Worm (Caenorhabditis elegans) whole organism, L1 larva: Measurements from ENCODE around the gene zig-2.

Source experiments
- C16A3.4 ChIP-seq: fragments of 150-350 bp; optimal IDR thresholded peaks from 2 replicates; lab custom pipeline; 2014; ENCODE audit warnings: missing biosample characterization, missing genetic modification characterization
- F16B12.6 ChIP-seq: fragments of 150-350 bp; optimal IDR thresholded peaks from 2 replicates; lab custom pipeline; 2014; ENCODE audit warnings: missing biosample characterization, missing genetic modification characterization
- Y116A8C.19 ChIP-seq: sonication (generic microtip); optimal IDR thresholded peaks from 2 replicates; lab custom pipeline; 2016; ENCODE audit warnings: missing compliant biosample characterization, missing genetic modification characterization, borderline replicate concordance
- aly-2 ChIP-seq: fragments of 150-350 bp; optimal IDR thresholded peaks from 2 replicates; lab custom pipeline; 2014; ENCODE audit warnings: missing biosample characterization, missing genetic modification characterization
- ama-1 ChIP-seq: fragments of 150-350 bp; optimal IDR thresholded peaks from 2 replicates; lab custom pipeline; 2014
- blmp-1 ChIP-seq: fragments of 150-350 bp; optimal IDR thresholded peaks from 2 replicates; lab custom pipeline; 2014; ENCODE audit warnings: missing biosample characterization, missing genetic modification characterization
- ceh-8 ChIP-seq: fragments of 200-800 bp; sonication (Bioruptor generic); optimal IDR thresholded peaks from 2 replicates; lab custom pipeline; 2018; ENCODE audit warnings: mild to moderate bottlenecking, missing genetic modification characterization, moderate library complexity, missing compliant biosample characterization
- ceh-82 ChIP-seq, 3 experiments: fragments of 150-350 bp in 1 of 3; sonication (generic microtip) in 2 of 3; optimal IDR thresholded peaks; 2 replicates each; lab custom pipeline; 2014 to 2017; ENCODE audit warnings: missing biosample characterization in 3 of 3, missing genetic modification characterization in 3 of 3
- ceh-88 ChIP-seq: fragments of 200-800 bp; sonication (Bioruptor generic); IDR thresholded peaks from 2 replicates; pipeline ENCODE4 v1.3.6; 2022; ENCODE audit warnings: missing genetic modification characterization, missing compliant biosample characterization
- ces-1 ChIP-seq: fragments of 150-350 bp; optimal IDR thresholded peaks from 2 replicates; lab custom pipeline; 2014; ENCODE audit warnings: missing biosample characterization, missing genetic modification reagents, missing genetic modification characterization
- dpl-1 ChIP-seq, 3 experiments: fragments of 150-350 bp in 2 of 3; sonication (generic microtip) in 1 of 3; optimal IDR thresholded peaks; 2 replicates each; lab custom pipeline; 2014 to 2017; ENCODE audit warnings: missing biosample characterization in 3 of 3, missing genetic modification characterization in 3 of 3, missing genetic modification reagents in 3 of 3
- dsc-1 ChIP-seq: sonication (generic microtip); optimal IDR thresholded peaks from 2 replicates; lab custom pipeline; 2016; ENCODE audit warnings: mild to moderate bottlenecking, missing genetic modification characterization, missing compliant biosample characterization
- efl-1 ChIP-seq, 4 experiments: fragments of 150-350 bp; optimal IDR thresholded peaks in 3 of 4; peaks in 1 of 4; 1 replicate in 1 of 4; 2 replicates in 3 of 4; lab custom pipeline; 2014; ENCODE audit warnings: missing biosample characterization in 2 of 4, missing genetic modification characterization in 2 of 4, missing genetic modification reagents in 2 of 4
- efl-3 ChIP-seq: fragments of 200-800 bp; sonication (Bioruptor generic); optimal IDR thresholded peaks from 2 replicates; lab custom pipeline; 2018; ENCODE audit warnings: mild to moderate bottlenecking, missing genetic modification characterization, missing compliant biosample characterization
- egl-27 ChIP-seq, 2 experiments: fragments of 150-350 bp in 1 of 2; sonication (generic microtip); optimal IDR thresholded peaks; 3 replicates each; lab custom pipeline; 2017 to 2018; ENCODE audit warnings: missing biosample characterization in 2 of 2, missing genetic modification characterization in 2 of 2, missing genetic modification reagents in 2 of 2
- elt-3 ChIP-seq, 6 experiments: fragments of 150-350 bp in 1 of 6; sonication (generic microtip); optimal IDR thresholded peaks; 2 replicates each; lab custom pipeline; 2017 to 2018; ENCODE audit warnings: missing biosample characterization in 6 of 6, missing genetic modification characterization in 6 of 6, inconsistent platforms in 1 of 6
- ets-5 ChIP-seq: fragments of 200-800 bp; sonication (Bioruptor generic); IDR thresholded peaks from 2 replicates; pipeline ENCODE4 v1.3.6; 2022; ENCODE audit warnings: missing genetic modification characterization, missing compliant biosample characterization
- fkh-8 ChIP-seq: sonication (generic microtip); optimal IDR thresholded peaks from 2 replicates; lab custom pipeline; 2016; ENCODE audit warnings: mild to moderate bottlenecking, missing genetic modification characterization, missing compliant biosample characterization
- fos-1 ChIP-seq: fragments of 150-350 bp; optimal IDR thresholded peaks from 2 replicates; lab custom pipeline; 2014; ENCODE audit warnings: missing biosample characterization, missing genetic modification characterization
- hpl-2 ChIP-seq: fragments of 150-350 bp; optimal IDR thresholded peaks from 2 replicates; lab custom pipeline; 2014; ENCODE audit warnings: missing biosample characterization, missing genetic modification reagents, missing genetic modification characterization
- irx-1 ChIP-seq: sonication (generic microtip); optimal IDR thresholded peaks from 2 replicates; lab custom pipeline; 2016; ENCODE audit warnings: missing genetic modification characterization, missing compliant biosample characterization
- lin-14 ChIP-seq: fragments of 200-800 bp; sonication (Bioruptor generic); optimal IDR thresholded peaks from 2 replicates; lab custom pipeline; 2018; ENCODE audit warnings: mild to moderate bottlenecking, missing genetic modification characterization, moderate library complexity, missing compliant biosample characterization
- lir-3 ChIP-seq: sonication (generic microtip); optimal IDR thresholded peaks from 2 replicates; lab custom pipeline; 2016; ENCODE audit warnings: mild to moderate bottlenecking, missing genetic modification characterization, moderate library complexity, missing compliant biosample characterization; ENCODE audit not compliant: poor library complexity
- mdl-1 ChIP-seq, 2 experiments: fragments of 150-350 bp; optimal IDR thresholded peaks; 2 replicates each; lab custom pipeline; 2014 to 2017; ENCODE audit warnings: missing biosample characterization in 2 of 2, missing genetic modification characterization in 2 of 2, inconsistent platforms in 1 of 2
- mep-1 ChIP-seq: fragments of 150-350 bp; optimal IDR thresholded peaks from 2 replicates; lab custom pipeline; 2014; ENCODE audit warnings: missing biosample characterization, missing genetic modification characterization
- nhr-12 ChIP-seq: sonication (generic microtip); optimal IDR thresholded peaks from 2 replicates; lab custom pipeline; 2017; ENCODE audit warnings: missing biosample characterization, missing genetic modification characterization
- nhr-19 ChIP-seq: fragments of 200-800 bp; sonication (Bioruptor generic); conservative IDR thresholded peaks from 2 replicates; pipeline ENCODE4 v1.3.6; 2022; ENCODE audit warnings: missing genetic modification characterization, missing compliant biosample characterization
- nhr-20 ChIP-seq: sonication (generic microtip); optimal IDR thresholded peaks from 2 replicates; lab custom pipeline; 2016; ENCODE audit warnings: mild to moderate bottlenecking, missing genetic modification characterization, missing compliant biosample characterization
- nhr-47 ChIP-seq: sonication (generic microtip); optimal IDR thresholded peaks from 2 replicates; lab custom pipeline; 2016; ENCODE audit warnings: mild to moderate bottlenecking, missing genetic modification characterization, moderate library complexity, missing compliant biosample characterization
- nhr-71 ChIP-seq: sonication (generic microtip); optimal IDR thresholded peaks from 2 replicates; lab custom pipeline; 2016; ENCODE audit warnings: mild to moderate bottlenecking, missing genetic modification characterization, moderate library complexity, missing compliant biosample characterization
- nhr-77 ChIP-seq: fragments of 150-350 bp; optimal IDR thresholded peaks from 2 replicates; lab custom pipeline; 2014; ENCODE audit warnings: missing biosample characterization, missing genetic modification characterization
- nhr-85 ChIP-seq: sonication (generic microtip); peaks from one replicate; lab custom pipeline; 2016; ENCODE audit warnings: missing genetic modification characterization, inconsistent platforms, missing compliant biosample characterization
- nhr-90 ChIP-seq: sonication (generic microtip); optimal IDR thresholded peaks from 2 replicates; lab custom pipeline; 2016; ENCODE audit warnings: mild to moderate bottlenecking, missing genetic modification characterization, missing compliant biosample characterization; ENCODE audit not compliant: poor library complexity
- snu-23 ChIP-seq: sonication (generic microtip); optimal IDR thresholded peaks from 2 replicates; lab custom pipeline; 2016; ENCODE audit warnings: missing genetic modification characterization, missing compliant biosample characterization
- sptf-1 ChIP-seq: fragments of 150-350 bp; optimal IDR thresholded peaks from 2 replicates; lab custom pipeline; 2014; ENCODE audit warnings: missing biosample characterization, missing genetic modification characterization
- tbx-2 ChIP-seq: sonication (generic microtip); optimal IDR thresholded peaks from 2 replicates; lab custom pipeline; 2016; ENCODE audit warnings: missing genetic modification characterization, missing compliant biosample characterization
- tlp-1 ChIP-seq: fragments of 150-350 bp; optimal IDR thresholded peaks from 2 replicates; lab custom pipeline; 2014; ENCODE audit warnings: missing biosample characterization, missing genetic modification characterization
- zag-1 ChIP-seq: fragments of 150-350 bp; optimal IDR thresholded peaks from 2 replicates; lab custom pipeline; 2014; ENCODE audit warnings: missing biosample characterization, missing genetic modification characterization

The zig-2 gene

ce11 chrX:12346729-12347128, 5.5 kb upstream of the zig-2 start, which contains the start of gene F42F12.11:
TSS of gene F42F12.11 (plus strand) at chrX:12347029.
- TF ChIP-seq fos-1 (no peak), irx-1 (tag; lab: Kevin White, UChicago) (no peak), F16B12.6 (no peak), egl-27 (tag; optimal IDR thresholded peaks at IDR 0.05; lab: Kevin White, UChicago) (no peak), mep-1 (tag; lab: Kevin White, UChicago) (no peak), mdl-1 (tag; optimal IDR thresholded peaks at IDR 0.05; lab: Kevin White, UChicago) (no peak), nhr-12 (tag; lab: Kevin White, UChicago) (no peak), lin-14 (GFP tag; lab: Kevin White, UChicago) (no peak), Y116A8C.19 (tag; lab: Kevin White, UChicago) (no peak), hpl-2 (no peak), ceh-88 (no peak)

ce11 chrX:12343279-12343678, 2.0 kb upstream of the zig-2 start, which contains the start of the genes nspc-9 and nspc-10:
TSS of gene nspc-9 (minus strand) at chrX:12343379.
TSS of gene nspc-10 (plus strand) at chrX:12343609.
- TF ChIP-seq hpl-2 (no peak), ceh-88 (no peak), sptf-1 (tag; lab: Kevin White, UChicago) (no peak), tlp-1 (tag; lab: Kevin White, UChicago) (no peak), C16A3.4 (no peak), tbx-2 (no peak), aly-2 (tag; lab: Kevin White, UChicago) (no peak), fkh-8 (tag; lab: Kevin White, UChicago) (no peak), efl-3 (GFP tag; lab: Kevin White, UChicago) (no peak), efl-1 (optimal IDR thresholded peaks at IDR 0.05; lab: Kevin White, UChicago) (no peak), efl-1 (GFP tag; optimal IDR thresholded peaks at IDR 0.05 in 1 of 2; lab: Kevin White, UChicago) (no peak), nhr-90 (tag; lab: Kevin White, UChicago) (no peak), dpl-1 (GFP tag; optimal IDR thresholded peaks at IDR 0.05; lab: Kevin White, UChicago) (no peak), elt-3 (tag; optimal IDR thresholded peaks at IDR 0.05; lab: Kevin White, UChicago) (no peak), zag-1 (no peak), nhr-20 (tag; lab: Kevin White, UChicago) (no peak), ceh-8 (GFP tag; lab: Kevin White, UChicago) (no peak), nhr-77 (no peak)
- TF ChIP-seq, all 84 proteins: peak for 0

ce11 chrX:12337846-12338490, 3.3 kb downstream of the zig-2 start, which contains the start of gene srd-44:
TSS of gene srd-44 (plus strand) at chrX:12338440.
- peak; percentile 50 for TF ChIP-seq snu-23 (GFP tag; lab: Kevin White, UChicago)
- TF ChIP-seq nhr-20 (tag; lab: Kevin White, UChicago): peak; percentile 29
- TF ChIP-seq ets-5 (GFP tag; lab: Robert Waterston, UW): no peak
- no peak for TF ChIP-seq ceh-88
- TF ChIP-seq nhr-71 (tag; lab: Kevin White, UChicago): peak; percentile 31
- no peak for TF ChIP-seq elt-3 (tag; optimal IDR thresholded peaks at IDR 0.05; lab: Kevin White, UChicago)
- TF ChIP-seq ceh-82 (tag; optimal IDR thresholded peaks at IDR 0.05; lab: Kevin White, UChicago): no peak
- TF ChIP-seq efl-1 (optimal IDR thresholded peaks at IDR 0.05; lab: Kevin White, UChicago): no peak
- peak in 1 of 2 experiments; percentile 58 for TF ChIP-seq efl-1 (GFP tag; optimal IDR thresholded peaks at IDR 0.05 in 1 of 2; lab: Kevin White, UChicago)
- TF ChIP-seq nhr-47 (tag; lab: Kevin White, UChicago): peak; percentile 13
- no peak for TF ChIP-seq ces-1 (GFP tag; lab: Kevin White, UChicago)
- peak; percentile 33 for TF ChIP-seq nhr-90 (tag; lab: Kevin White, UChicago)
- TF ChIP-seq Y116A8C.19 (tag; lab: Kevin White, UChicago): no peak
- no peak for TF ChIP-seq ama-1
- TF ChIP-seq zag-1: no peak
- 0 out of 2 replicates have a peak, but pooled peaks have one; percentile 10 for TF ChIP-seq nhr-19 (GFP tag; lab: Robert Waterston, UW)
- TF ChIP-seq blmp-1 (tag; lab: Kevin White, UChicago): no peak
- peak; percentile 19 for TF ChIP-seq C16A3.4
- TF ChIP-seq lir-3: peak; percentile 48
- TF ChIP-seq nhr-85 (tag; lab: Kevin White, UChicago): peak; percentile 40
- TF ChIP-seq dsc-1: no peak
- TF ChIP-seq, all 84 proteins: peak for 10
